Worm (Caenorhabditis elegans): ENCODE results near the gene F58E6.4.

DNA sequence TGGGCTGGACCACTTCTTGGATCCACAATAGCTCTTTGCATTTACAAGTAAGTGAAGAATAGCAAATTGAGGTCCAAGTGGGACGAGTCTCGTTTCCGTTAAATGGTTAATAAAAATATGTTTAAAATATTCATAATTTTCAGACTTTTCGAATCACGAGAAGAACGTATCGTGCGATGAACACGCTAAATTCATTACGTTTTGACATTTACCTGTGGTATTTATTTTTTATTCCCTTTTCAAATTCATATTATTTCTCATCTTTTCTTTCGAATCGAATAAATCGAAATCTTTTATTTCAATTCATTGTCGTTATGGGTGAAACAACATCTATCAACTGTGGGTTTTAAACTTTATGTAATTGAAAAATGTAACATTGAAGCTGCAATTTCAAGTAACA is 10.8 kb downstream of the F58E6.4 start, which contains the start of gene marc-1:
- TF ChIP-seq nhr-28 (tag; optimal IDR thresholded peaks at IDR 0.05): no peak
- no peak for TF ChIP-seq skn-1 (tag; optimal IDR thresholded peaks at IDR 0.05)
- TF ChIP-seq lin-39 (tag; optimal IDR thresholded peaks at IDR 0.05): no peak
- no peak for TF ChIP-seq mdl-1 (tag; optimal IDR thresholded peaks at IDR 0.05)
- TF ChIP-seq fkh-10 (GFP tag; optimal IDR thresholded peaks at IDR 0.05): no peak
- TF ChIP-seq unc-62 (GFP tag; optimal IDR thresholded peaks at IDR 0.05): no peak
- no peak for TF ChIP-seq nhr-43 (tag; optimal IDR thresholded peaks at IDR 0.05; ENCODE audit: poor library complexity, severe bottlenecking)
- no peak for TF ChIP-seq fos-1 (tag; optimal IDR thresholded peaks at IDR 0.05)

Measured in whole organism, L3 larva.